Worm (Caenorhabditis elegans): Measurements from ENCODE around the gene ssp-10.

DNA sequence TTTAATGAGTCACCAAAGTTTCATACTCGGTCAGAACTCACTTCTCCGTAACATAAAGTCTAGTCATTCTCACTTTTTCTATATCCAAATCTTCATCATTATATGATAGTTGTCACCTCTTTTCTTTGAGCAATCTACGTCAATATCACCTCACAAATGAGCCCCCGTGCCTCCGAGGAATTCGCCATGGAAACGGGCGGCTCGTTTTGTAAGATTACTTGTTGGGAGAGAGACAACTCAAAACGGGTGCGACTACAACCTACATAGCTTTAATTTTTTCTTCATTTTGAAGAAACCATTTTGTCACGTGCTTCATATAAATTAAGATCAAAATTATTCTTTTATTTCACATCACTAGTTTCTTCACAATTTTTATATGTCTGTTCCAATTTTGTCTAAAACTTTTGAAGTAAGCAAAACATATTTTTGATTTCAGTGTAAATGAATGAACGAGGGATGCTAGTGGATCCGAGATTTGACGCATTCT lies 28.1 kb upstream of the ssp-10 start, which contains the start of gene nhr-4:
- no peak for TF ChIP-seq fos-1 (tag; optimal IDR thresholded peaks at IDR 0.05)
- no peak for TF ChIP-seq ZK546.5 (tag; optimal IDR thresholded peaks at IDR 0.05)
- TF ChIP-seq ceh-62 (tag; optimal IDR thresholded peaks at IDR 0.05) = no peak
- TF ChIP-seq snpc-1.2 (GFP tag; IDR thresholded peaks at IDR 0.05) = no peak
- no peak for TF ChIP-seq nhr-25 (tag; optimal IDR thresholded peaks at IDR 0.05; ENCODE audit: borderline replicate concordance, insufficient read depth)
- TF ChIP-seq lin-13 (GFP tag; optimal IDR thresholded peaks at IDR 0.05) = no peak
- TF ChIP-seq nhr-11 (tag; optimal IDR thresholded peaks at IDR 0.05) = no peak
- no peak for TF ChIP-seq nhr-77 (tag; optimal IDR thresholded peaks at IDR 0.05)
- TF ChIP-seq nhr-237 (tag; optimal IDR thresholded peaks at IDR 0.05) = no peak

Data from whole organism, L4 larva.